Worm (Caenorhabditis elegans): Measurements from ENCODE around the gene srh-219.

The srh-219 gene

DNA sequence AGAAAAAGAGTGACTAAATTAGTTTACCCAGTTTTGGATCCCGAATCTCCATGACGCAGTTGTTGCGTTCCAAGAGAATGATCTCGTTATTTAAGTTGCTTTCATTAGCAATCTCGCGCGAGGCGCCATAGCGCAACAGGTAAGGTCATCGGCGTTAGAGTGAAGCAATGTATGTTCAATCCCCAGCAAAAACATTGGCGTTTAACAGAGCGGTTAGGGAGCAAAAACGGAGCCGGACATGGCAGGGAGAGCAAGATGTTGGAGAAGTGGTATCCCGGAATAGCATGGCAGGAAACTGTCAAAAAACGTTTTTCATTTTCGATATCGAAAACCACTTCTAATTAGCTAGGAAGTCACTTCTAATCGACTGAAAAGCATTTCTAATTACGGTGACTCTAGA, 40.9 kb upstream of the srh-219 start (continued):
- TF ChIP-seq F57A8.1 (GFP tag; optimal IDR thresholded peaks at IDR 0.05): no peak
- no peak for TF ChIP-seq nhr-27 (tag; optimal IDR thresholded peaks at IDR 0.05)
- no peak for TF ChIP-seq C17E4.6 (GFP tag; IDR thresholded peaks at IDR 0.05)
- TF ChIP-seq lsl-1 (GFP tag; optimal IDR thresholded peaks at IDR 0.05): peak; percentile 34
- no peak; the same call in 1 of the 2 replicates for TF ChIP-seq ceh-58 (GFP tag; IDR thresholded peaks at IDR 0.05)
- TF ChIP-seq nfyb-1 (GFP tag; IDR thresholded peaks at IDR 0.05): no peak
- peak; percentile 17 for TF ChIP-seq athp-1 (tag; optimal IDR thresholded peaks at IDR 0.05)
- TF ChIP-seq cebp-1 (GFP tag; IDR thresholded peaks at IDR 0.05): no peak
- no peak for TF ChIP-seq cebp-1 (tag; optimal IDR thresholded peaks at IDR 0.05)
- TF ChIP-seq F22D6.2 (tag; optimal IDR thresholded peaks at IDR 0.05): no peak
- no peak for TF ChIP-seq egrh-3 (GFP tag; IDR thresholded peaks at IDR 0.05)
- peak; percentile 69; the same call in 1 of the 2 replicates for TF ChIP-seq Y56A3A.18 (GFP tag; IDR thresholded peaks at IDR 0.05)
- peak; percentile 23 for TF ChIP-seq nhr-90 (tag; optimal IDR thresholded peaks at IDR 0.05)
- peak; percentile 67; the same call in 1 of the 2 replicates for TF ChIP-seq egl-44 (GFP tag; IDR thresholded peaks at IDR 0.05)
- peak; percentile 86 for TF ChIP-seq tbp1 (GFP tag; optimal IDR thresholded peaks at IDR 0.05)
- TF ChIP-seq Y67H2A.10 (GFP tag; conservative IDR thresholded peaks at IDR 0.05): no peak
- TF ChIP-seq unc-130 (GFP tag; optimal IDR thresholded peaks at IDR 0.05): no peak
- 0 out of 2 replicates have a peak, but pooled peaks have one; percentile 30 for TF ChIP-seq lag-1 (GFP tag; IDR thresholded peaks at IDR 0.05)
- no peak for TF ChIP-seq madf-8 (GFP tag; conservative IDR thresholded peaks at IDR 0.05)

DNA sequence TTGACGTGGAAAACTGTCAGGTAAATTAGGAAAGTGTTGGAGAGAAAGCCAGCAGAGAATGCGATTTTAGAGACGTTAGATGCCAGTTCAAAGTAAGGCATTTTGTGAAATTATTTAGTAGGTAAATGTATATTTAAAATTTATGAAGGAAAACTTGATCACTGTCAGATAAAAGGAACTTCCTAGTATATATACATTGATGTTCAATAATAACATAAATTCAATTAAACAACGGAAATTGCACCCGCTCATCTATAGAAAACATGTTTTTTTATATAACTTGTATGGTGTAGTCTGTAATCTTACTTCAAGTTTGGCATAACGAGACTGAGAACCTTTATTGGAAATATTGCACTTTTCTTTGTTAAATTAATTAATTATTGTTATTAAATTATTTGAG, 36.2 kb upstream of the srh-219 start, which contains the start of gene str-71:
TSS of gene str-71 (minus strand) at position 101 of the 400 bp plus-strand sequence.
- TF ChIP-seq hmg-1.2 (GFP tag; IDR thresholded peaks at IDR 0.05) (no peak), ztf-26 (tag; optimal IDR thresholded peaks at IDR 0.05) (no peak), atf-7 (tag; optimal IDR thresholded peaks at IDR 0.05) (no peak), F39B2.1 (GFP tag; IDR thresholded peaks at IDR 0.05) (no peak), T07F8.4 (tag; optimal IDR thresholded peaks at IDR 0.05) (no peak), ekl-4 (GFP tag; IDR thresholded peaks at IDR 0.05) (no peak), F55B11.4 (tag; optimal IDR thresholded peaks at IDR 0.05; ENCODE audit: borderline replicate concordance, insufficient read depth) (no peak), somi-1 (GFP tag; optimal IDR thresholded peaks at IDR 0.05) (no peak), attf-6 (GFP tag; IDR thresholded peaks at IDR 0.05) (no peak), lin-40 (tag; optimal IDR thresholded peaks at IDR 0.05) (no peak), ztf-3 (GFP tag; optimal IDR thresholded peaks at IDR 0.05) (no peak), ztf-6 (GFP tag; IDR thresholded peaks at IDR 0.05) (no peak), snpc-4 (GFP tag; optimal IDR thresholded peaks at IDR 0.05) (no peak), snpc-4 (tag; optimal IDR thresholded peaks at IDR 0.05) (no peak), ztf-25 (GFP tag; IDR thresholded peaks at IDR 0.05) (no peak), B0261.1 (tag; optimal IDR thresholded peaks at IDR 0.05) (no peak), madf-8 (GFP tag; conservative IDR thresholded peaks at IDR 0.05) (no peak), ceh-79 (tag; optimal IDR thresholded peaks at IDR 0.05) (no peak), nfya-1 (tag; optimal IDR thresholded peaks at IDR 0.05; ENCODE audit: borderline replicate concordance, insufficient read depth) (no peak)

DNA sequence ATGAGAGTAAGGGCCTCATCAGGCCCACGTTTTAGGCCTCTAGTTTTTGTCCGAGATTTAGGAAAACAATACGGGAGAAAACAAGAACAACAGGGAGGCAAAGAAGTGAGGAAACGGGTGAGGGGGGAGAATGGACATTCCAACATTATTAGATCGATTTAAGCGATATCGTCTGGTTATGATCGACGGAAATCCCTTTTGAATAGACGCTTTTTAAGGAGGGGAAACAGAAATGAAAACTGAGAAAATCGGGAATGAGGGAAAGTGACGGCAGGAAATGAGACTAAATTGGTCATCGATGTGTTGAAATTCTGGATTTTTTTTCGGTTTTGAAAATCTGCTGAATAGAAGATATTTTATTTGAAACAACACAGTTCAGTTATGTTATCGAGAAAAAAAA, 30.9 kb upstream of the srh-219 start, which contains the start of gene rocf-1:
TSS of gene rocf-1 (minus strand) at position 101 of the 400 bp plus-strand sequence.
- TF ChIP-seq lsy-27 (tag; optimal IDR thresholded peaks at IDR 0.05; ENCODE audit: borderline replicate concordance, insufficient read depth): no peak
- no peak for TF ChIP-seq aptf-3 (GFP tag; IDR thresholded peaks at IDR 0.05)
- no peak for TF ChIP-seq B0035.1 (tag; optimal IDR thresholded peaks at IDR 0.05)
- no peak for TF ChIP-seq xnd-1 (tag; optimal IDR thresholded peaks at IDR 0.05)
- no peak for TF ChIP-seq F57C9.4 (tag; optimal IDR thresholded peaks at IDR 0.05)
- TF ChIP-seq Y79H2A.3 (GFP tag; conservative IDR thresholded peaks at IDR 0.05): no peak
- TF ChIP-seq hlh-12 (tag; optimal IDR thresholded peaks at IDR 0.05): no peak
- TF ChIP-seq lir-1 (GFP tag; conservative IDR thresholded peaks at IDR 0.05): no peak
- TF ChIP-seq sdz-38 (tag; optimal IDR thresholded peaks at IDR 0.05): no peak
- no peak for TF ChIP-seq egrh-3 (GFP tag; IDR thresholded peaks at IDR 0.05)
- no peak for TF ChIP-seq fkh-3 (tag; optimal IDR thresholded peaks at IDR 0.05)
- no peak for TF ChIP-seq ccch-3 (GFP tag; optimal IDR thresholded peaks at IDR 0.05)
- TF ChIP-seq atf-7 (tag; optimal IDR thresholded peaks at IDR 0.05): no peak
- TF ChIP-seq Y95B8A.8 (GFP tag; IDR thresholded peaks at IDR 0.05): no peak

Data from whole organism, young adult.